Worm (Caenorhabditis elegans): ENCODE measurements around the gene srw-63.

srw-63 gene

DNA sequence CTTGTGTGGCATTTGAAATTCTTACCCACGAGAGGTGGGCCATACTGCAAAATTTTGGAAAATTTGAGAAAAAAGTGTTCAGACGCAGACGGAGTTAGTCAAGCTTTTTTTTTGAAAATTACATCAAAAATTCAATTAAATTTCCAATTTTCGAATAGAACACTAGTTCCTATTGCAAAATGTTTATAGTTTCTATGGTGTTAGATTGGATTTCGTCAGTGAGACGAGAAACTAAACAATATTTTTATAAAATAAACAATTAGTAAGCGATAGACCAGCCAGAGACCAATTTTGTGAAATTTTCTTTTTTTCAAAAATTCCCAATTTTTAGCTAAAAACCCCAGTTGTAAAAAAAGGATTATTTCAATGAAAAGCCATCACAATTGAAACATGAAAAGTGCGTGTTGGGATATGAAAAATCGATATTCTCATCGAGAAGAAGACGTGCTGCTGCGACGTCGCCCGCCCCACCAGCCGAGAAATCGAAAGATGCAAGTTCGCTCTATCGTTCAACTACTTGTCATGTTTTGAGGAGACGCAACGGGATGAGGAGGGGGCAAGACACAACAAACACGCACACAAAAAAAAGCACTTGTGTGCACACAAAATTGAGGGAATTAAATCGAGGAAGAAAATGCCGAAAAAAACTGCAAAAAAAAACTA is 35.8 kb downstream of the srw-63 start, which contains the start of gene dnbp-1 (continued):
- TF ChIP-seq hlh-17 (GFP tag; optimal IDR thresholded peaks at IDR 0.05; ENCODE audit: borderline replicate concordance) = no peak
- peak; percentile 72 for TF ChIP-seq snu-23 (GFP tag; optimal IDR thresholded peaks at IDR 0.05)
- peak; percentile 91 for TF ChIP-seq lin-14 (GFP tag; optimal IDR thresholded peaks at IDR 0.05)
- TF ChIP-seq F16B12.6 (tag; optimal IDR thresholded peaks at IDR 0.05) = peak; percentile 51
- no peak for TF ChIP-seq ceh-8 (GFP tag; optimal IDR thresholded peaks at IDR 0.05)
- TF ChIP-seq ces-1 (GFP tag; optimal IDR thresholded peaks at IDR 0.05) = no peak
- no peak for TF ChIP-seq aha-1 (tag; optimal IDR thresholded peaks at IDR 0.05)

Data from whole organism, L1 larva.